Worm (Caenorhabditis elegans) whole organism, L4/young adult: ENCODE data around the gene F14H12.3.
"Not testable (repeated sequence)": the region's sequence is repeated elsewhere in the genome, so short reads cannot be mapped to it uniquely, and the experiment has no call there.

ENCODE experiments used
- W03F9.2 ChIP-seq: fragments of 150-350 bp; optimal IDR thresholded peaks from 2 replicates; lab custom pipeline; 2014; ENCODE audit warnings: missing biosample characterization, missing genetic modification characterization
- dao-5 ChIP-seq: sonication (generic microtip); optimal IDR thresholded peaks from 2 replicates; lab custom pipeline; 2016; ENCODE audit warnings: missing genotype, missing genetic modification characterization, moderate library complexity, missing compliant biosample characterization
- him-1 ChIP-seq: sonication (generic microtip); optimal IDR thresholded peaks from 2 replicates; lab custom pipeline; 2016; ENCODE audit warnings: missing genotype, missing genetic modification reagents, missing genetic modification characterization, missing compliant biosample characterization

The F14H12.3 gene

DNA sequence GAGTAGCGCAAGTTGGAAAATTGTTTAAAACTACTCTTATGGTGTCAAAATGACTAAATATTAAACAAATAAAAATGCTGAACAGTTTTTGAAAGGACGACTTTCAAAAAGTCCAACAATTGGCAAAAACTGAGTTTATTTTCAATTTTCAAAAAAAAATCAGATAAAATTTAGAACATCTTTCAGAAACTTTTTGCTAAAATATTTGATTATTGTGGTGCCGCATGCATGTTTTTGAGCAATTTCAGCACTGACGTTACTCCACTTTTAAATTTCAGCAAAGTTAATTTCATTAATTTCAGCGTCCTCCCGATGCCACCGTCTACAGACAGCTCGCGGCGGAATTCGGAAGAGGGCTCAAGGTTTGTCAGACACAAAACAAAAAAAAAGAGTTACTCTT is 4.7 kb upstream of the F14H12.3 start, which contains the start of gene cst-1:
Gene cst-1, plus strand, starts transcription at position 301 of the 400 bp plus-strand sequence.
- not testable (repeated sequence) for TF ChIP-seq W03F9.2 (tag; lab: Kevin White, UChicago); him-1 (tag; lab: Kevin White, UChicago); dao-5

DNA sequence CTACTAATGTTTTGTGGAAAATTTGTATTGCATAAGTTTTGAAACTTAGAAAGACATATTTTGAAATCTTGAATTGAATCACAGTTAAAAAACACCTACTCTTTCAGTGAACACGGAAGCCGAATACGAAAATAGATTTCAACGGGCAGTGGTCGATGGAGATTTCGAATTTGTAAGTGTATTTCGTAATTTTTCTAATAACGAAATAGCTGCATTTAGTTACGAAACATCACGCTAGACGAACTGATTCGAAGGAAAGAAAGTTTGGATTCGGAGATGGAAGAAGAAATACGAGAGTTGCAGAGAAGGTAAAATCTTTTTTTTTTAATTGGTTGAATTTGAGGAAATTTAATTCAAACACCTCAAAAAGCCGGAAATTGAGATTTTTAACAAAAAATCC is 1.3 kb upstream of the F14H12.3 start:
- TF ChIP-seq dao-5 (no peak), W03F9.2 (tag; lab: Kevin White, UChicago) (no peak), him-1 (tag; lab: Kevin White, UChicago) (no peak)

DNA sequence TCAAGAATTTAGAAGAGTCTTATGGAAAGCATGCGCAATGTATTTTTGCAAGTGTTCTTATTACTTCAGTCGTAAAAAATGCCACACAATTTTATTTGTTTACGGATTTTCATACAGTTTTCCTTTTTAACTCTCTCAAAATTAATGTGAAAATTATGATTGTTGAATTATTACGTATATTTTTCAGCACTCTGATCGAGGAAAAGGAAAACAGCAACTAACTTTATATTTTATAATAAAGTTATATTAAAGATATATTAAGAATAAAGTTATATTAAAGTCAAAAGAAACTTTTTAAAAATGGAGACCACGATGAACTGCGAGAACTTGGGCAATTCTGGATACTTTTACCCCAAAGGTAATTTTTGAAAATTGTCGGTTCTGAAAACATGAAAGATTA is 6.2 kb downstream of the F14H12.3 start, which contains the start of gene F14H12.2:
Gene F14H12.2, plus strand, starts transcription at position 301 of the 400 bp plus-strand sequence.
- no peak for TF ChIP-seq dao-5
- TF ChIP-seq W03F9.2 (tag; lab: Kevin White, UChicago), result no peak
- TF ChIP-seq him-1 (tag; lab: Kevin White, UChicago), result no peak

DNA sequence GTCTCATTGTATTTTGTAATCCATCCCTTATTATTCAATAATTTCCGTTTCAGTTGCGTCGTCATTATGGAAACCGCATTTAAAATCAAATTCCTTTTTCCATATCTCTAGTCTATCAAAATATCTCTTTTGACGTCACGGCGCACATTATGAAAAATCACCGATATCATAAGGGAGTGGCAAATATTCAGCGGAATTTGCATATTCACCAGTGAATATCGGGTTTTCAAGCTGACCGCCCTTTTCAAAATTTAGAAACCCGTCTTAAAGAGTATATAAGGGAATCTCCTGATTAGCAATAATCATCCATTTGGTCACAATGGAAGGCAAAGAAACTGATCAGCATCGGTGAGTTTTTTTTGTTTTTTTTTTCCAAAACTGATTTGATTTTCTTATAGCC is 9.3 kb downstream of the F14H12.3 start, which contains the start of gene col-165:
Gene col-165, plus strand, starts transcription at position 301 of the 400 bp plus-strand sequence.
- TF ChIP-seq dao-5 (no peak), him-1 (tag; lab: Kevin White, UChicago) (no peak), W03F9.2 (tag; lab: Kevin White, UChicago) (no peak)

DNA sequence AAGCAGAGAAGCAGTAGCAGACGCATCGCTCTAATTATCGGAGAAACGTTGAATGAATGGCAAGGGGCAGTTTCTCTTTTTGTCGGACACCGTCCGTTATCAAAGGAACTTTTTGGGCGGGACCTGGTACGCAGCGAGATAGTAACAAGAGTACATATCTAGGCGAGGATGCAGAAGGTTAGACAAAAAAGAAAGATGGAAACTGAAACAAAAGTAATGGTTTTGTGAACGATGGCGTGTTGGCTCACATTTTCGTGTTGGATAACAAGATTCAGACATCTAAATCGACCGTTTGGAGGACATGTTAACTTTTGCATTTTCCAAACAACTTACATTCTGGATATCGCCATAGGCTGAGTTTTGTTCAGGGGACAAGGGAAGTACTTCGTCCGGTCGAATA is 13.5 kb downstream of the F14H12.3 start, which contains the start of gene F14H12.6:
Gene F14H12.6, minus strand, starts transcription at position 101 of the 400 bp plus-strand sequence.
- no peak for TF ChIP-seq dao-5
- no peak for TF ChIP-seq W03F9.2 (tag; lab: Kevin White, UChicago)
- no peak for TF ChIP-seq him-1 (tag; lab: Kevin White, UChicago)

DNA sequence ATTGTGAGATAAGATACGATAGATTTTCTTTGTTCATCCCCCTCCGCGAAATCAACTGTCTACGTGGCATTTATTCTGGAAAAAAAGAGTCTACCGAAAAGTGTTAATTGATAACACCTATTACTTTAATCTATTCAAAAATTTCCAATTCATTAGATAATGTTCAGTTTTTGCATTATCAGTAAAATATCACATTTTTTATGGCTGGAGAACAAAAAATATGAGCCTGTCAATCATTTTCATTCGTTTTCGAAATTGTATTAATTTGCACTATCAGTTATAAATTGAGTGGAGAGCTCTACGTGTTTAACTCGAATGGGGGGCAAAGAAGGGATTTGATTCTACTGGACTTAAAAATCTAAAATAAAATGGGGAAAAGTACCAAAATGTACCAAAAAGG is 15.0 kb downstream of the F14H12.3 start:
- no peak for TF ChIP-seq him-1 (tag; lab: Kevin White, UChicago)
- no peak for TF ChIP-seq W03F9.2 (tag; lab: Kevin White, UChicago)
- TF ChIP-seq dao-5, result no peak

DNA sequence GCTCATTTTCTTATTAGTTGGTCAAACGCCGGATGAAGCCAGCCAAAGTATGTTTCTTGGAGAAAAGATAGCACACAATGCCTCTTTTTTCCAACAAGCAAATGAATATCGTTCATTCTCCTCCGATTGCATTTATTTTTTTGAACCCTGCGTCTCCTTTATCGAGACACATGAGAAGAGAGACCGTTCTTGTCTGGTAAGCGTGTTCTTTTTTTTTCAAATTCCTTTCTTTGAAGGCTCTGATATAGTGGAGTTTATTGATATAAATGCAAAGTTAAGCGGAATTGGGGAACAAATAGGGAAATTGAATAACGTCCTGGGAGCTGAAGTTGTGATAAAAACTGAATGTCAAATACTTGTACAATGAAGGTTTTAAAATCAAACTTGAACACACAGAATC is 18.5 kb downstream of the F14H12.3 start, which contains the start of gene F14H12.7:
Gene F14H12.7, minus strand, starts transcription at position 101 of the 400 bp plus-strand sequence.
- no peak for TF ChIP-seq W03F9.2 (tag; lab: Kevin White, UChicago)
- TF ChIP-seq him-1 (tag; lab: Kevin White, UChicago), result no peak
- TF ChIP-seq dao-5, result no peak

DNA sequence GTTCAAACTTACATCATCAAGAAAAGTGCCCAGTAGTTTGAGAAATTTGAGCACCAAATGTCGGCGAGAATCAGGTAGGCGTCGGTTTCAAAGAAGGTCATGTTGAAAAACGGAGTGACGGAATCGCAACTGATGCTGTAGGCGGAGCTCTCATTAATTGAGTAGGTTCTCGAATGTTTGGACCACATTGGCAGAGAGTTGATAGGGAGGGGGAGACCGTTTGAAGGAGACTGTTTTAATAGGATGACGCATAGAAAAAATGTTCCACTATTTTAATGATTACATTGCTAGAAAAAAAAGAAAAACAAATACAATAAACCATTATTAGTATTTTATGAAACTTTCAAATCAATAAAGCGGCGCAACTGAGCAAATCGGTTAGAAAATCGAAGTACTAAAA is 19.2 kb downstream of the F14H12.3 start, which contains the start of gene F14H12.17:
Gene F14H12.17, minus strand, starts transcription at position 101 of the 400 bp plus-strand sequence.
- TF ChIP-seq W03F9.2 (tag; lab: Kevin White, UChicago), result no peak
- TF ChIP-seq him-1 (tag; lab: Kevin White, UChicago), result no peak
- no peak for TF ChIP-seq dao-5

DNA sequence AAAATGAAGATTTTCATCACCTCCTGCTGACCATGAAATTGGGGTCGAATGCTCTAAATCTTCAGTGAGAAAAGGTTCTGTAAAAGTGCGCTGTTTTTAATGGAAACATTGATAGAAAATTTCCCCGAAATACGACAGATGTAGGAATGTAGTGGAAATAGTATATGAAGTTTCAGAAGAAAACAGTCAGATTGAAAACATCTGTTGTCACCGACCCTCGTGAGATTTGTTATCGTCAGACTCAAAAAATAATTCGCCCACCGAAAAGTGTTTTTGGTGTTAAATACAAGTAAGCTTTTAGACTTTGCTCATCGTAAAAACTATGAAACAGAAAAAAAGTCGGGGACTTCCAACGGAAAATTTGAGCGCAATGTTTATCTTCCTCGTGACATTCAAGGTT is 20.9 kb downstream of the F14H12.3 start, which contains the start of gene F14H12.8:
Gene F14H12.8, minus strand, starts transcription at position 101 of the 400 bp plus-strand sequence.
- TF ChIP-seq him-1 (tag; lab: Kevin White, UChicago), result no peak
- TF ChIP-seq dao-5, result no peak

DNA sequence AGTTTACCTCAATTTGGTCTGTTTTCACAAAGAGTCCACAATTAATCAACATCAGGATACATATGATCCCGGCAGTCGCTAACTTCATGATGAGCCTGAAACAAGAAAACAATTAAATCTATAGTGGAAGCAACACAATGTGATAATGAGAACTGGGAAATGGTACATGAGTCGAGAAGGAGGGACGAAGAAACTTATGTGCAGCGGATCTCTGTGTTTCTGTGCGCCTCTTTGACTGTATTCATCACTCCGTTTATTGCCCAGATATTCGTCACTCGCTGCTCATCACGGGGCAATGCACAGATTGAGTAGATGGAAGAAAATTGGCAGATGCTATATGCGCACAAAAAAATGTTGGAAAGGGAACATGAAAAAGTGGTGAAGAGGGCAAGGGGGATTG is 22.2 kb downstream of the F14H12.3 start, which contains the start of gene R160.3:
Gene R160.3, minus strand, starts transcription at position 101 of the 400 bp plus-strand sequence.
- TF ChIP-seq W03F9.2 (tag; lab: Kevin White, UChicago), result no peak
- no peak for TF ChIP-seq dao-5
- no peak for TF ChIP-seq him-1 (tag; lab: Kevin White, UChicago)

DNA sequence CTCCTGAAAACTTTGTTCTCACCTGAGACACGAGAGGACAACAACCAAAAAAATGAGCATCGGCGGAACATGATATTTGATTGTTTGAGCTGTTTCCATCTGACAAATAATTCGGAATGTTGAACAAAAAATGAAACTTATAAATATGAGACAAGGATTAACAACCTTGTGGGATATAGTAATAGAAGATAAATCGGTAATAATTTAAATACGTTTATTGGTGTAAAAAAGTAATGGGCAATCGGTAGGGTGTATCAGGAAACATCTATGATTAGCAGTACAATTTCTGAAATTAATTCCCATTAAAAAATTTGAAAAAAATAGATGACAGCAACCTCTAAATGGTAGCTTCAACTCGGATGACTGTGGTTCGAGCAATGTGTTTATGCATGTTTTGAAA is 23.4 kb downstream of the F14H12.3 start, which contains the start of gene R160.10:
Gene R160.10, minus strand, starts transcription at position 101 of the 400 bp plus-strand sequence.
- TF ChIP-seq dao-5 (no peak), him-1 (tag; lab: Kevin White, UChicago) (no peak), W03F9.2 (tag; lab: Kevin White, UChicago) (no peak)

DNA sequence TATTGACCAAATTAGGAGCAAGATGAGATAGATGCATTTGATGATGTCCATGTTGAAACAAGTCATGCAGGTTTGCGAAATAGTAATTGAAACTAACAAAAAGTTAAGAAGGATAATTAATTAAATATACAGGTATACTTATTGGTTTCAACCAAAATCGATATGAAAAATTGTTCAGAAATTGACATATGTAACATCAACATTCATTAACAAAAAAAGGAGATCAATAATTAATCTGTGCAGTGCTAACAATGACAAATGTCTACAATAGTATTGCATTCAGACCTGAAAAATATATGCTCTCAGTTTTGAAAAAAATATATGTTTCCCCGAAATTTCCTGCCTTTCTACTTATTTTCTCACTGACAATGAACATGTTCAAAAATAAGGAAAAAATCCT is 24.8 kb downstream of the F14H12.3 start, which contains the start of gene R160.4:
Gene R160.4, minus strand, starts transcription at position 101 of the 400 bp plus-strand sequence.
- no peak for TF ChIP-seq him-1 (tag; lab: Kevin White, UChicago)
- no peak for TF ChIP-seq dao-5
- TF ChIP-seq W03F9.2 (tag; lab: Kevin White, UChicago), result no peak

DNA sequence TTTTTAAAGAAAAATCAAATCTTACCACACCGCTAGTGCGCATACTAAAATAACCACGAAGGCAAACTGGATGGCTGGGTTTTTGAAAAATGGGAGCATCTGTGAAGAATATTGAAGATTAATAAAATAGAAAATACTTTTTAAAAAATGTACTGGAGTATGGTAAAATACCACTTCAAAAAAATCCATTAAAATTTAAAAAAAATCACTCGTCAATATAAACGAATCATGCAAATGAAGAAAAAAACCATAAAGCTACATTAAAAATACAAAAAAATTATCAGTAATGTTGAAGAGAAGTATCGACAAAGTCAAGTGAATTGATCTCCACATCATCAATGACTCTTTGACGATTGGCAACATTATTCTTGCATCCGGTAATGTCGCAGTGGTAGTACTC is 26.7 kb downstream of the F14H12.3 start, which contains the start of gene R160.5:
Gene R160.5, minus strand, starts transcription at position 101 of the 400 bp plus-strand sequence.
- TF ChIP-seq him-1 (tag; lab: Kevin White, UChicago) (no peak), dao-5 (no peak), W03F9.2 (tag; lab: Kevin White, UChicago) (no peak)

DNA sequence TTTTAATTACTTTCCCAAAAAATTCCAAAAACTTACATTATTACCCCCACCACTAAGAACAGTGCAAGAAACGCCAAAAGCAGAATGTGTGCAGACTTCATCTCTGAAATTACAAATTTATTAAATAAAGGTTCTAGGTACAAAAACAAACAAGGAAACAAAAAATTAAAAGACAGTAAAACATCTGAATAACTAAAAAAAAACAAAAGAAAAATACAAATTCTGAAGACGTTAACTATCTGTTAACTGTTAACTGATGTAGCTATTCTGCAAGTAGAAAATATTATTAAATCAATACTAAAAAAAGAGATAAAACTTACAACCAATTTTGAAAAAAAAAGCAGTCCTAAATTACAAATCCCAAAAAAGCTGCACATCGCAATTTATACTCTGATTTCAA is 27.4 kb downstream of the F14H12.3 start, which contains the start of gene R160.13:
Gene R160.13, minus strand, starts transcription at position 101 of the 400 bp plus-strand sequence.
- TF ChIP-seq dao-5 (no peak), W03F9.2 (tag; lab: Kevin White, UChicago) (no peak), him-1 (tag; lab: Kevin White, UChicago) (no peak)
